Fruit fly (Drosophila melanogaster) whole organism, embryonic: ENCODE results near the gene Nf-YA.

Source experiments
- Ada2b ChIP-seq: fragments of 200-800 bp; sonication (Bioruptor generic); IDR thresholded peaks from 2 replicates; pipeline ENCODE4 v1.3.6; 2022; ENCODE audit warnings: missing biosample characterization, missing genetic modification characterization
- Atf-2 ChIP-seq: fragments of 200-800 bp; sonication (Bioruptor generic); optimal IDR thresholded peaks from 2 replicates; lab custom pipeline; 2016; ENCODE audit warnings: missing biosample characterization, missing genetic modification characterization
- Atf6 ChIP-seq: fragments of 200-800 bp; sonication (Bioruptor generic); IDR thresholded peaks from 2 replicates; pipeline ENCODE4 v1.3.6; 2022; ENCODE audit warnings: missing biosample characterization, missing genetic modification characterization
- CG10366 ChIP-seq: fragments of 200-800 bp; sonication (Bioruptor generic); IDR thresholded peaks from 2 replicates; pipeline ENCODE4 v1.3.6; 2022; ENCODE audit warnings: missing biosample characterization, missing genetic modification characterization
- CG11093 ChIP-seq: fragments of 200-800 bp; sonication (Bioruptor generic); IDR thresholded peaks from 3 replicates; pipeline ENCODE4 v1.3.6; 2022; ENCODE audit warnings: missing biosample characterization, missing genetic modification characterization
- CG12769 ChIP-seq: fragments of 200-800 bp; sonication (Bioruptor generic); optimal IDR thresholded peaks from 2 replicates; lab custom pipeline; 2019; ENCODE audit warnings: missing biosample characterization, mild to moderate bottlenecking, missing genetic modification characterization, moderate library complexity
- CG13287 ChIP-seq: fragments of 200-800 bp; sonication (Bioruptor generic); IDR thresholded peaks from 2 replicates; pipeline ENCODE4 v1.3.6; 2022; ENCODE audit warnings: missing biosample characterization, missing genetic modification characterization; ENCODE audit not compliant: partially characterized antibody
- CG13624 ChIP-seq: fragments of 200-800 bp; sonication (Bioruptor generic); optimal IDR thresholded peaks from 2 replicates; lab custom pipeline; 2016; ENCODE audit warnings: missing biosample characterization, missing genetic modification characterization
- CG13775 ChIP-seq: fragments of 200-800 bp; sonication (Bioruptor generic); optimal IDR thresholded peaks from 3 replicates; lab custom pipeline; 2017; ENCODE audit warnings: missing biosample characterization, mild to moderate bottlenecking, missing genetic modification characterization
- CG14667 ChIP-seq: fragments of 200-800 bp; sonication (Bioruptor generic); IDR thresholded peaks from 2 replicates; pipeline ENCODE4 v1.3.6; 2022; ENCODE audit warnings: missing biosample characterization, missing genetic modification characterization
- CG14965 ChIP-seq: fragments of 200-800 bp; sonication (Bioruptor generic); optimal IDR thresholded peaks from 2 replicates; lab custom pipeline; 2016; ENCODE audit warnings: missing biosample characterization, missing genetic modification characterization, borderline replicate concordance
- CG16863 ChIP-seq: fragments of 200-800 bp; sonication (Bioruptor generic); optimal IDR thresholded peaks from 3 replicates; lab custom pipeline; 2016; ENCODE audit warnings: missing biosample characterization, missing genetic modification characterization
- CG17912 ChIP-seq: fragments of 200-800 bp; sonication (Bioruptor generic); optimal IDR thresholded peaks from 2 replicates; lab custom pipeline; 2018; ENCODE audit warnings: missing biosample characterization, mild to moderate bottlenecking, missing genetic modification characterization
- CG18476 ChIP-seq: fragments of 200-800 bp; sonication (Bioruptor generic); optimal IDR thresholded peaks from 2 replicates; lab custom pipeline; 2016; ENCODE audit warnings: missing biosample characterization, mild to moderate bottlenecking, missing genetic modification characterization
- CG2129 ChIP-seq: fragments of 200-800 bp; sonication (Bioruptor generic); IDR thresholded peaks from 2 replicates; pipeline ENCODE4 v1.3.6; 2022; ENCODE audit warnings: missing biosample characterization, missing genetic modification characterization; ENCODE audit not compliant: partially characterized antibody
- CG5180 ChIP-seq: fragments of 200-800 bp; sonication (Bioruptor generic); optimal IDR thresholded peaks from 3 replicates; lab custom pipeline; 2017; ENCODE audit warnings: missing biosample characterization, missing genetic modification characterization, mild to moderate bottlenecking, moderate library complexity, missing genetic modification reagents
- CG6175 ChIP-seq: fragments of 200-800 bp; sonication (Bioruptor generic); IDR thresholded peaks from 3 replicates; pipeline ENCODE4 v1.3.6; 2022; ENCODE audit warnings: missing biosample characterization, missing genetic modification characterization
- CG8281 ChIP-seq: fragments of 200-800 bp; sonication (Bioruptor generic); optimal IDR thresholded peaks from 2 replicates; lab custom pipeline; 2018; ENCODE audit warnings: missing biosample characterization, mild to moderate bottlenecking, missing genetic modification characterization, moderate library complexity
- CG8388 ChIP-seq: fragments of 200-800 bp; sonication (Bioruptor generic); optimal IDR thresholded peaks from 2 replicates; lab custom pipeline; 2019; ENCODE audit warnings: missing biosample characterization, mild to moderate bottlenecking, missing genetic modification characterization, moderate library complexity
- CG8924 ChIP-seq: fragments of 200-800 bp; optimal IDR thresholded peaks from 3 replicates; lab custom pipeline; 2019; ENCODE audit warnings: missing biosample characterization, mild to moderate bottlenecking, missing genetic modification characterization, moderate library complexity
- CG8944 ChIP-seq: fragments of 200-800 bp; sonication (Bioruptor generic); optimal IDR thresholded peaks from 3 replicates; lab custom pipeline; 2016; ENCODE audit warnings: missing biosample characterization, missing genetic modification characterization
- Dad ChIP-seq: fragments of 200-800 bp; sonication (Bioruptor generic); optimal IDR thresholded peaks from 3 replicates; lab custom pipeline; 2016; ENCODE audit warnings: missing biosample characterization, missing genetic modification characterization
- Elba2 ChIP-seq: fragments of 200-800 bp; sonication (Bioruptor generic); optimal IDR thresholded peaks from 3 replicates; lab custom pipeline; 2016; ENCODE audit warnings: missing biosample characterization, missing genetic modification characterization
- HLH3B ChIP-seq: fragments of 200-800 bp; sonication (Bioruptor generic); IDR thresholded peaks from 2 replicates; pipeline ENCODE4 v1.3.6; 2022; ENCODE audit warnings: missing biosample characterization, missing genetic modification characterization
- Hr3 ChIP-seq: fragments of 200-800 bp; sonication (Bioruptor generic); optimal IDR thresholded peaks from 3 replicates; lab custom pipeline; 2016; ENCODE audit warnings: missing biosample characterization, missing genetic modification characterization
- Jarid2 ChIP-seq: fragments of 200-800 bp; sonication (Bioruptor generic); optimal IDR thresholded peaks from 3 replicates; lab custom pipeline; 2017; ENCODE audit warnings: mild to moderate bottlenecking, missing biosample characterization, missing genetic modification reagents, missing genetic modification characterization
- Lim3 ChIP-seq: fragments of 200-800 bp; sonication (Bioruptor generic); IDR thresholded peaks from 2 replicates; pipeline ENCODE4 v1.3.6; 2022; ENCODE audit warnings: missing biosample characterization, missing genetic modification characterization
- MESR4 ChIP-seq: fragments of 200-800 bp; sonication (Bioruptor generic); optimal IDR thresholded peaks from 2 replicates; lab custom pipeline; 2018; ENCODE audit warnings: missing biosample characterization, mild to moderate bottlenecking, missing genetic modification characterization, moderate library complexity
- Med ChIP-seq: fragments of 200-800 bp; sonication (Bioruptor generic); peaks from one replicate; lab custom pipeline; 2016; ENCODE audit warnings: missing biosample characterization, missing genetic modification characterization, mild to moderate bottlenecking, inconsistent platforms, moderate library complexity
- Mrtf ChIP-seq: fragments of 200-800 bp; sonication (Bioruptor generic); IDR thresholded peaks from 3 replicates; pipeline ENCODE4 v1.3.6; 2022; ENCODE audit warnings: missing biosample characterization, missing genetic modification characterization
- NFAT ChIP-seq: fragments of 200-800 bp; sonication (Bioruptor generic); IDR thresholded peaks from 2 replicates; pipeline ENCODE4 v1.3.6; 2022; ENCODE audit warnings: missing biosample characterization, missing genetic modification characterization
- NfI ChIP-seq: fragments of 200-800 bp; sonication (Bioruptor generic); optimal IDR thresholded peaks from 3 replicates; lab custom pipeline; 2018; ENCODE audit warnings: missing biosample characterization, mild to moderate bottlenecking, missing genetic modification characterization, moderate library complexity
- Taf1 ChIP-seq: fragments of 200-800 bp; sonication (Bioruptor generic); IDR thresholded peaks from 2 replicates; pipeline ENCODE4 v1.3.6; 2022; ENCODE audit warnings: missing biosample characterization, missing genetic modification characterization
- ab ChIP-seq: fragments of 200-800 bp; sonication (Bioruptor generic); optimal IDR thresholded peaks from 2 replicates; lab custom pipeline; 2016; ENCODE audit warnings: missing biosample characterization, missing genetic modification characterization
- az2 ChIP-seq: fragments of 200-800 bp; sonication (Bioruptor generic); optimal IDR thresholded peaks from 3 replicates; lab custom pipeline; 2016; ENCODE audit warnings: missing biosample characterization, missing genetic modification characterization
- bcd ChIP-seq: fragments of 200-800 bp; sonication (Bioruptor generic); optimal IDR thresholded peaks from 2 replicates; lab custom pipeline; 2017; ENCODE audit warnings: missing biosample characterization, mild to moderate bottlenecking, missing genetic modification characterization
- caup ChIP-seq: fragments of 200-800 bp; sonication (Bioruptor generic); optimal IDR thresholded peaks from 3 replicates; lab custom pipeline; 2017; ENCODE audit warnings: missing biosample characterization, mild to moderate bottlenecking, missing genetic modification characterization, moderate library complexity; ENCODE audit not compliant: severe bottlenecking
- dati ChIP-seq: fragments of 200-800 bp; sonication (Bioruptor generic); IDR thresholded peaks from 2 replicates; pipeline ENCODE4 v1.3.6; 2022; ENCODE audit warnings: missing biosample characterization, missing genetic modification characterization
- fd3F ChIP-seq: fragments of 200-800 bp; sonication (Bioruptor generic); optimal IDR thresholded peaks from 2 replicates; lab custom pipeline; 2018; ENCODE audit warnings: missing biosample characterization, mild to moderate bottlenecking, missing genetic modification characterization, moderate library complexity
- gsb-n ChIP-seq: fragments of 200-800 bp; sonication (Bioruptor generic); optimal IDR thresholded peaks from 3 replicates; lab custom pipeline; 2018; ENCODE audit warnings: missing biosample characterization, mild to moderate bottlenecking, missing genetic modification characterization
- lab ChIP-seq: fragments of 200-800 bp; sonication (Bioruptor generic); optimal IDR thresholded peaks from 3 replicates; lab custom pipeline; 2017; ENCODE audit warnings: missing biosample characterization, missing genetic modification characterization, mild to moderate bottlenecking, moderate library complexity, missing genetic modification reagents
- pb ChIP-seq: fragments of 200-800 bp; sonication (Bioruptor generic); optimal IDR thresholded peaks from 3 replicates; lab custom pipeline; 2016; ENCODE audit warnings: missing biosample characterization, missing genetic modification characterization
- pros ChIP-seq: fragments of 200-800 bp; sonication (Bioruptor generic); optimal IDR thresholded peaks from 3 replicates; lab custom pipeline; 2019; ENCODE audit warnings: missing biosample characterization, mild to moderate bottlenecking, missing genetic modification characterization, moderate library complexity
- schlank ChIP-seq: fragments of 200-800 bp; sonication (Bioruptor generic); optimal IDR thresholded peaks from 2 replicates; lab custom pipeline; 2018; ENCODE audit warnings: missing biosample characterization, mild to moderate bottlenecking, missing genetic modification characterization
- scrt ChIP-seq: fragments of 200-800 bp; sonication (Bioruptor generic); optimal IDR thresholded peaks from 2 replicates; lab custom pipeline; 2018; ENCODE audit warnings: missing biosample characterization, mild to moderate bottlenecking, missing genetic modification characterization, moderate library complexity
- sna ChIP-seq: fragments of 200-800 bp; sonication (Bioruptor generic); IDR thresholded peaks from 2 replicates; pipeline ENCODE4 v1.3.6; 2022; ENCODE audit warnings: missing biosample characterization, missing genetic modification characterization; ENCODE audit not compliant: partially characterized antibody
- vvl ChIP-seq: fragments of 200-800 bp; sonication (Bioruptor generic); IDR thresholded peaks from 2 replicates; pipeline ENCODE4 v1.3.6; 2022; ENCODE audit warnings: missing biosample characterization, missing genetic modification characterization
- zfh2 ChIP-seq: fragments of 200-800 bp; sonication (Bioruptor generic); optimal IDR thresholded peaks from 2 replicates; lab custom pipeline; 2016; ENCODE audit warnings: missing biosample characterization, missing genetic modification characterization

The Nf-YA gene

dm6 chr3L:9429665-9430607, 12.1 kb downstream of the Nf-YA start, which contains the start of the genes RpS17 and MTF-1 (continued):
- TF ChIP-seq Atf-2 (GFP tag; lab: Kevin White, UChicago) (no peak), Elba2 (GFP tag; lab: Kevin White, UChicago) (no peak), Mrtf (GFP tag; lab: Robert Waterston, UW) (no peak), CG6175 (GFP tag; lab: Robert Waterston, UW) (no peak), HLH3B (GFP tag; lab: Robert Waterston, UW) (peak; percentile 34; the same call in 1 of the 2 replicates), CG2129 (GFP tag; lab: Robert Waterston, UW) (no peak), az2 (GFP tag; lab: Kevin White, UChicago) (peak; percentile 16), CG17912 (GFP tag; lab: Kevin White, UChicago) (peak; percentile 78), CG18476 (GFP tag; lab: Kevin White, UChicago) (no peak), ab (GFP tag; lab: Kevin White, UChicago) (no peak), CG8388 (GFP tag; lab: Kevin White, UChicago) (peak; percentile 35), fd3F (GFP tag; lab: Kevin White, UChicago) (peak; percentile 40), CG13624 (GFP tag; lab: Kevin White, UChicago) (peak; percentile 20), lab (GFP tag; lab: Kevin White, UChicago) (peak; percentile 75), CG8944 (GFP tag; lab: Kevin White, UChicago) (no peak), zfh2 (GFP tag; lab: Kevin White, UChicago) (peak; percentile 29), pros (GFP tag; lab: Kevin White, UChicago) (no peak), CG8924 (tag; lab: Kevin White, UChicago) (peak; percentile 16), pb (GFP tag; lab: Kevin White, UChicago) (no peak), Med (GFP tag; lab: Kevin White, UChicago) (peak; percentile 92), CG13287 (peak; percentile 61; the same call in 1 of the 2 replicates), CG14667 (GFP tag; lab: Robert Waterston, UW) (no peak), CG13775 (GFP tag; lab: Kevin White, UChicago) (peak; percentile 61), scrt (GFP tag; lab: Kevin White, UChicago) (peak; percentile 39), dati (GFP tag; lab: Robert Waterston, UW) (no peak), vvl (peak; percentile 93), MESR4 (GFP tag; lab: Kevin White, UChicago) (peak; percentile 96), Atf6 (GFP tag; lab: Robert Waterston, UW) (no peak), Ada2b (GFP tag; lab: Robert Waterston, UW) (no peak), CG16863 (GFP tag; lab: Kevin White, UChicago) (no peak), NFAT (peak; percentile 57; the same call in 1 of the 2 replicates), NfI (GFP tag; lab: Kevin White, UChicago) (peak; percentile 73), bcd (GFP tag; lab: Kevin White, UChicago) (peak; percentile 48), CG11093 (GFP tag; lab: Robert Waterston, UW) (no peak), Hr3 (peak; percentile 17), Jarid2 (GFP tag; lab: Kevin White, UChicago) (peak; percentile 70), caup (GFP tag; lab: Kevin White, UChicago) (peak; percentile 74), CG12769 (tag; lab: Kevin White, UChicago) (peak; percentile 55), gsb-n (tag; lab: Kevin White, UChicago) (peak; percentile 38), sna (GFP tag; lab: Robert Waterston, UW) (no peak), CG8281 (tag; lab: Kevin White, UChicago) (no peak), CG10366 (GFP tag; lab: Robert Waterston, UW) (peak; percentile 37), CG5180 (GFP tag; lab: Kevin White, UChicago) (peak; percentile 38), Lim3 (GFP tag; lab: Robert Waterston, UW) (no peak), schlank (tag; lab: Kevin White, UChicago) (peak; percentile 46), CG14965 (GFP tag; lab: Kevin White, UChicago) (no peak), Taf1 (no peak), Dad (GFP tag; lab: Kevin White, UChicago) (peak; percentile 6)
